Worm (Caenorhabditis elegans): ENCODE measurements around the gene T12D8.5.

- no peak for TF ChIP-seq lsy-27 (tag; optimal IDR thresholded peaks at IDR 0.05; ENCODE audit: borderline replicate concordance, insufficient read depth)
- TF ChIP-seq attf-5 (GFP tag; optimal IDR thresholded peaks at IDR 0.05) = no peak
Observed at ce11 chrIII:13648540-13648939, 22.0 kb upstream of the T12D8.5 start.
